Worm (Caenorhabditis elegans) whole organism, late embryonic: ENCODE measurements around the gene sre-11.

Source experiments
- C38D4.7 ChIP-seq: fragments of 200-800 bp; sonication (Bioruptor generic); optimal IDR thresholded peaks from 2 replicates; lab custom pipeline; 2018; ENCODE audit warnings: mild to moderate bottlenecking, missing genetic modification characterization, moderate library complexity, missing compliant biosample characterization
- F13H6.1 ChIP-seq: sonication (generic microtip); optimal IDR thresholded peaks from 2 replicates; lab custom pipeline; 2016; ENCODE audit warnings: missing genetic modification characterization, missing compliant biosample characterization
- K02D7.2 ChIP-seq: sonication (generic microtip); optimal IDR thresholded peaks from 2 replicates; lab custom pipeline; 2017; ENCODE audit warnings: mild to moderate bottlenecking, missing genetic modification characterization, missing compliant biosample characterization
- K09A11.1 ChIP-seq: sonication (generic microtip); optimal IDR thresholded peaks from 2 replicates; lab custom pipeline; 2017; ENCODE audit warnings: antibody characterized with exemption, mild to moderate bottlenecking, missing genetic modification characterization, missing compliant biosample characterization; ENCODE audit not compliant: insufficient read depth
- Y22D7AL.16 ChIP-seq: sonication (generic microtip); optimal IDR thresholded peaks from 2 replicates; lab custom pipeline; 2016; ENCODE audit warnings: missing genetic modification characterization, missing compliant biosample characterization
- ama-1 ChIP-seq: fragments of 150-350 bp; optimal IDR thresholded peaks from 2 replicates; lab custom pipeline; 2014
- ceh-14 ChIP-seq: sonication (generic microtip); optimal IDR thresholded peaks from 2 replicates; lab custom pipeline; 2016; ENCODE audit warnings: missing genotype, missing genetic modification characterization, missing compliant biosample characterization
- ceh-22 ChIP-seq: sonication (generic microtip); optimal IDR thresholded peaks from 2 replicates; lab custom pipeline; 2017; ENCODE audit warnings: missing biosample characterization, missing genetic modification characterization
- ceh-24 ChIP-seq: sonication (generic microtip); optimal IDR thresholded peaks from 2 replicates; lab custom pipeline; 2016; ENCODE audit warnings: mild to moderate bottlenecking, missing genetic modification characterization, missing compliant biosample characterization
- ceh-45 ChIP-seq: fragments of 200-800 bp; sonication (Bioruptor generic); IDR thresholded peaks from 2 replicates; pipeline ENCODE4 v1.3.6; 2022; ENCODE audit warnings: missing genetic modification reagents, missing genetic modification characterization, missing compliant biosample characterization
- ceh-9 ChIP-seq: sonication (generic microtip); optimal IDR thresholded peaks from 2 replicates; lab custom pipeline; 2016; ENCODE audit warnings: mild to moderate bottlenecking, missing genetic modification characterization, inconsistent platforms, missing compliant biosample characterization
- che-1 ChIP-seq: sonication (generic microtip); optimal IDR thresholded peaks from 2 replicates; lab custom pipeline; 2016; ENCODE audit warnings: mild to moderate bottlenecking, missing genetic modification characterization, missing compliant biosample characterization
- dve-1 ChIP-seq: sonication (generic microtip); optimal IDR thresholded peaks from 2 replicates; lab custom pipeline; 2017; ENCODE audit warnings: antibody characterized with exemption, mild to moderate bottlenecking, missing genetic modification characterization, missing compliant biosample characterization
- ets-4 ChIP-seq: sonication (generic microtip); optimal IDR thresholded peaks from 2 replicates; lab custom pipeline; 2016; ENCODE audit warnings: missing genetic modification characterization, missing compliant biosample characterization
- fax-1 ChIP-seq: sonication (generic microtip); optimal IDR thresholded peaks from 2 replicates; lab custom pipeline; 2016; ENCODE audit warnings: missing genotype, missing genetic modification characterization, missing compliant biosample characterization
- fkh-10 ChIP-seq: fragments of 150-350 bp; optimal IDR thresholded peaks from 2 replicates; lab custom pipeline; 2014; ENCODE audit warnings: missing biosample characterization, missing genetic modification reagents, missing genetic modification characterization
- fkh-6 ChIP-seq: sonication (generic microtip); optimal IDR thresholded peaks from 2 replicates; lab custom pipeline; 2016; ENCODE audit warnings: missing genetic modification characterization, missing compliant biosample characterization
- hlh-13 ChIP-seq: fragments of 200-800 bp; sonication (Bioruptor generic); optimal IDR thresholded peaks from 2 replicates; lab custom pipeline; 2018; ENCODE audit warnings: mild to moderate bottlenecking, missing genetic modification characterization, missing compliant biosample characterization
- hlh-30 ChIP-seq: sonication (generic microtip); optimal IDR thresholded peaks from 2 replicates; lab custom pipeline; 2017; ENCODE audit warnings: antibody characterized with exemption, missing genetic modification characterization, missing compliant biosample characterization; ENCODE audit not compliant: insufficient read depth
- lin-11 ChIP-seq: fragments of 200-800 bp; sonication (Bioruptor generic); optimal IDR thresholded peaks from 2 replicates; lab custom pipeline; 2018; ENCODE audit warnings: mild to moderate bottlenecking, missing genetic modification characterization, missing compliant biosample characterization
- madf-2 ChIP-seq: sonication (generic microtip); optimal IDR thresholded peaks from 2 replicates; lab custom pipeline; 2017; ENCODE audit warnings: missing genetic modification characterization, missing compliant biosample characterization
- mec-3 ChIP-seq: sonication (generic microtip); optimal IDR thresholded peaks from 2 replicates; lab custom pipeline; 2016; ENCODE audit warnings: borderline replicate concordance, missing genetic modification characterization, missing compliant biosample characterization
- npax-4 ChIP-seq: sonication (generic microtip); optimal IDR thresholded peaks from 2 replicates; lab custom pipeline; 2016; ENCODE audit warnings: missing genetic modification characterization, missing compliant biosample characterization
- odd-2 ChIP-seq: sonication (generic microtip); optimal IDR thresholded peaks from 2 replicates; lab custom pipeline; 2017; ENCODE audit warnings: antibody characterized with exemption, mild to moderate bottlenecking, missing genetic modification characterization, missing compliant biosample characterization
- pag-3 ChIP-seq: sonication (generic microtip); optimal IDR thresholded peaks from 2 replicates; lab custom pipeline; 2016; ENCODE audit warnings: missing compliant biosample characterization, missing genetic modification characterization, borderline replicate concordance
- pha-2 ChIP-seq: sonication (generic microtip); optimal IDR thresholded peaks from 2 replicates; lab custom pipeline; 2017; ENCODE audit warnings: mild to moderate bottlenecking, missing genetic modification characterization, missing compliant biosample characterization
- pqm-1 ChIP-seq: sonication (generic microtip); optimal IDR thresholded peaks from 2 replicates; lab custom pipeline; 2016; ENCODE audit warnings: missing genetic modification characterization, missing compliant biosample characterization
- ref-2 ChIP-seq: sonication (generic microtip); optimal IDR thresholded peaks from 2 replicates; lab custom pipeline; 2016; ENCODE audit warnings: missing genetic modification characterization, missing compliant biosample characterization
- rnt-1 ChIP-seq: sonication (generic microtip); optimal IDR thresholded peaks from 2 replicates; lab custom pipeline; 2016; ENCODE audit warnings: missing genetic modification characterization, missing compliant biosample characterization
- sdc-2 ChIP-seq: sonication (generic microtip); optimal IDR thresholded peaks from 2 replicates; lab custom pipeline; 2016; ENCODE audit warnings: missing genotype, missing genetic modification characterization, missing compliant biosample characterization
- sox-2 ChIP-seq: fragments of 200-800 bp; sonication (Bioruptor generic); IDR thresholded peaks from 2 replicates; pipeline ENCODE4 v1.3.6; 2022; ENCODE audit warnings: missing genetic modification reagents, missing genetic modification characterization, missing compliant biosample characterization
- tbx-2 ChIP-seq: sonication (generic microtip); optimal IDR thresholded peaks from 2 replicates; lab custom pipeline; 2016; ENCODE audit warnings: missing genetic modification characterization, missing compliant biosample characterization
- tbx-7 ChIP-seq: sonication (generic microtip); optimal IDR thresholded peaks from 2 replicates; lab custom pipeline; 2016; ENCODE audit warnings: missing genotype, missing genetic modification characterization, missing compliant biosample characterization
- ttx-3 ChIP-seq: sonication (generic microtip); optimal IDR thresholded peaks from 2 replicates; lab custom pipeline; 2016; ENCODE audit warnings: missing genetic modification reagents, missing genetic modification characterization, missing compliant biosample characterization
- unc-55 ChIP-seq: sonication (generic microtip); optimal IDR thresholded peaks from 2 replicates; lab custom pipeline; 2017; ENCODE audit warnings: missing biosample characterization, missing genetic modification reagents, missing genetic modification characterization
- ztf-16 ChIP-seq: sonication (generic microtip); optimal IDR thresholded peaks from 2 replicates; lab custom pipeline; 2017; ENCODE audit warnings: missing genetic modification characterization, missing compliant biosample characterization

Gene sre-11

ce11 chrV:7651757-7652156, 32.0 kb downstream of the sre-11 start, which contains the start of gene srh-234:
TSS of gene srh-234 (minus strand) at chrV:7651857.
- TF ChIP-seq odd-2 (tag; lab: Kevin White, UChicago) (no peak), fkh-10 (no peak), C38D4.7 (GFP tag; lab: Kevin White, UChicago) (no peak), ceh-14 (tag; lab: Kevin White, UChicago) (no peak), dve-1 (tag; lab: Kevin White, UChicago) (no peak)

ce11 chrV:7649963-7650362, 33.8 kb downstream of the sre-11 start:
- no peak for TF ChIP-seq fax-1 (tag; lab: Kevin White, UChicago)
- TF ChIP-seq, all 69 proteins: peak for 0

DNA sequence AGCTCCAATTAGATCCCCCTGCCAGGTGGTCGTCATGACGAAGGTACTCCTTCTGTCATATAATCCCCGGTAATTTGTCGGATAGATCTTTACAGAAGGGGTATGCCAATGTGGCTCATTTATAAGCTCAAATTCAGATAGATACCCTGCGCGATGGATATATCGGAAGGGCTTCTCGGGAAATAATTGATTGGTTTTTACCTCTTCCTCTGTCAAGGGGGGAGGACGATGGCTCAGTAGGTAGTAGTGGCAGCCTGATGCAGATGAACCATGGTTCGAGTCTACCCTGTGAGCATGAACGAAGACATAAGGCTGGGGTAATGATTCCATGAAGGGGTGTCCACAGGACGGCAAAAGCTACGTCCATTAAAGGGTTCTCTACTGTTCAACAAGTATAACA, 36.6 kb downstream of the sre-11 start:
- TF ChIP-seq sdc-2 (tag; lab: Kevin White, UChicago) (peak; percentile 95), odd-2 (tag; lab: Kevin White, UChicago) (no peak), ceh-22 (no peak), npax-4 (tag; lab: Kevin White, UChicago) (no peak), fkh-6 (tag; lab: Kevin White, UChicago) (no peak)

ce11 chrV:7645454-7645853, 38.3 kb downstream of the sre-11 start, which contains the start of gene str-47:
TSS of gene str-47 (plus strand) at chrV:7645754.
- TF ChIP-seq fkh-10 (no peak), pha-2 (no peak), tbx-7 (tag; lab: Kevin White, UChicago) (no peak), pqm-1 (no peak), hlh-30 (tag; lab: Kevin White, UChicago) (no peak), tbx-2 (tag; lab: Kevin White, UChicago) (no peak), pag-3 (tag; lab: Kevin White, UChicago) (no peak), madf-2 (tag; lab: Kevin White, UChicago) (no peak), lin-11 (tag; lab: Kevin White, UChicago) (no peak), hlh-13 (GFP tag; lab: Kevin White, UChicago) (no peak), K09A11.1 (no peak), che-1 (tag; lab: Kevin White, UChicago) (no peak), ceh-24 (tag; lab: Kevin White, UChicago) (no peak), ceh-45 (no peak), unc-55 (GFP tag; lab: Kevin White, UChicago) (no peak), dve-1 (tag; lab: Kevin White, UChicago) (no peak)

ce11 chrV:7643416-7643815, 40.3 kb downstream of the sre-11 start, which contains the start of gene F07C4.11:
TSS of gene F07C4.11 (minus strand) at chrV:7643516.
- TF ChIP-seq ref-2 (tag; lab: Kevin White, UChicago) (no peak), Y22D7AL.16 (tag; lab: Kevin White, UChicago) (no peak), F13H6.1 (tag; lab: Kevin White, UChicago) (no peak), pqm-1 (no peak), ztf-16 (tag; lab: Kevin White, UChicago) (no peak), npax-4 (tag; lab: Kevin White, UChicago) (no peak), rnt-1 (tag; lab: Kevin White, UChicago) (no peak), K02D7.2 (tag; lab: Kevin White, UChicago) (no peak), ceh-24 (tag; lab: Kevin White, UChicago) (no peak), mec-3 (no peak)

- no peak for TF ChIP-seq dve-1 (tag; lab: Kevin White, UChicago)
- TF ChIP-seq K09A11.1 = no peak
- TF ChIP-seq ets-4 (tag; lab: Kevin White, UChicago) = no peak
- TF ChIP-seq sox-2 (GFP tag; lab: Robert Waterston, UW) = no peak
- no peak for TF ChIP-seq ttx-3
- no peak for TF ChIP-seq ceh-9 (tag; lab: Kevin White, UChicago)
- no peak for TF ChIP-seq tbx-2 (tag; lab: Kevin White, UChicago)
- no peak for TF ChIP-seq fax-1 (tag; lab: Kevin White, UChicago)
- TF ChIP-seq ama-1 = no peak
Measured at ce11 chrV:7641718-7642117, 42.0 kb downstream of the sre-11 start.
